Worm (Caenorhabditis elegans) whole organism, early embryonic: ENCODE data around the gene rpl-33.

Experiments used
- aly-1 ChIP-seq: sonication (generic microtip); optimal IDR thresholded peaks from 2 replicates; lab custom pipeline; 2016; ENCODE audit warnings: missing genetic modification characterization, missing compliant biosample characterization
- ama-1 ChIP-seq: fragments of 150-350 bp; optimal IDR thresholded peaks from 2 replicates; lab custom pipeline; 2014

DNA sequence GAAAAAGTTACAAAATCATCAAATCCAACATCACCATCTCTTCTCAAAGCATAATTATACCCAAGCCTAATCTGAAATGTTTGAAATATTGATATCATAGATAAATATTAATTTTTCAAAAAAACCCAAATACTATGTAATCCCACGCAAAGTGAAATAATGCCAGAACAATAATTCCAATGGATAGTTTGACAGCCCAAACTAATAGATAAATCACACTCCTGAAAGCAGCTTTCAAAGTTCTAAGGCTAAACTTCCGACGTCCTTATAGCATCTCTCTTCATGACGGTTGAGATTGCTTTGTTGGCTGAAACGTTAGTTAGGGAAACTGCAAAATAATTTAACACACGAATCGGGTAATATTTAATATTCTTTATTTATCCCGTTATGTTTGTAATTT, 6.1 kb upstream of the rpl-33 start:
- TF ChIP-seq ama-1 = no peak
- TF ChIP-seq aly-1 (tag; lab: Kevin White, UChicago) = no peak
